Worm (Caenorhabditis elegans): Measurements from ENCODE around the gene T05H4.3.

The T05H4.3 gene

DNA sequence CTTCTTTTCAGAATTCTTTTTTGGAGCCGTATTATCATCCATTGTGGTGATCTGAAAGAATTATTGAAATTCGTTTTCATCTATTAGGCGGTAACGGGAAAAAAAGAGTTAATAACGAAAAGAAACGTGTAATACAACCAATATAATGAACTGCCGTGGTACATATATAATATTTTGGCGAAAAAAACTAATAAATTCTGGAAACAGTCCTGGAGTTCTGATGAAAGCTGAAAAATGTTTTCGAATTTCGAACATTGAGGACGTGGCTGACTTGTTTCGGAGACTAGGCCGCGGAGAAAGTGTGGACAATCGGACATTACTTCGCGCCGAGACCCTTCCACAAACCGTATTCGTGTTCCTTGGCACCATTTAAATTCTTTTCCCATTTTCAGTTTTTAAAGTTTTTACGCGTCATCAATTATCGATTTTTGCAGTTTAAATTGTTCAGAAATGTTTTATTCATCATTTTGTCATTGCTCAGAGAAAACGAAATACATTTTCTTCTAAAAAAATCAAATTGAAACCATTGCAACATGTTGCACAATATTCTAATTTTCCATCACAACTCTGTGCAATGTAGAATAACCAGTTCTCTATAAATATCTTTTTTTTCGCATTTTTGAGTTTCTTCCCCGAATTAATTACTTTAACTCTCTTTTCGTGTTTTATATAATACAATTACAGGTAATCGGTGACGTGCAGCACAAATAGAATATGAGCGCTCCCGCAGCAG is 8.5 kb upstream of the T05H4.3 start, which contains the start of the genes gad-1 and erfa-1:
Gene gad-1 (minus strand): TSS at position 51 of the 733 bp plus-strand sequence.
Gene erfa-1 (plus strand): TSS at position 683 of the 733 bp plus-strand sequence.
- TF ChIP-seq lsy-2 (tag; optimal IDR thresholded peaks at IDR 0.05) (peak; percentile 84), hlh-1 (tag; optimal IDR thresholded peaks at IDR 0.05) (peak; percentile 2), tbx-8 (GFP tag; optimal IDR thresholded peaks at IDR 0.05) (no peak), lin-13 (tag; optimal IDR thresholded peaks at IDR 0.05) (peak; percentile 9), zip-8 (tag; optimal IDR thresholded peaks at IDR 0.05) (no peak), nhr-28 (tag; optimal IDR thresholded peaks at IDR 0.05) (no peak), flh-1 (GFP tag; optimal IDR thresholded peaks at IDR 0.05) (no peak), pha-4 (tag; optimal IDR thresholded peaks at IDR 0.05) (peak; percentile 8), sptf-1 (tag; optimal IDR thresholded peaks at IDR 0.05) (no peak), M03D4.4 (tag; optimal IDR thresholded peaks at IDR 0.05) (no peak), mep-1 (tag; optimal IDR thresholded peaks at IDR 0.05) (peak; percentile 51), bed-3 (GFP tag; optimal IDR thresholded peaks at IDR 0.05) (no peak)

DNA sequence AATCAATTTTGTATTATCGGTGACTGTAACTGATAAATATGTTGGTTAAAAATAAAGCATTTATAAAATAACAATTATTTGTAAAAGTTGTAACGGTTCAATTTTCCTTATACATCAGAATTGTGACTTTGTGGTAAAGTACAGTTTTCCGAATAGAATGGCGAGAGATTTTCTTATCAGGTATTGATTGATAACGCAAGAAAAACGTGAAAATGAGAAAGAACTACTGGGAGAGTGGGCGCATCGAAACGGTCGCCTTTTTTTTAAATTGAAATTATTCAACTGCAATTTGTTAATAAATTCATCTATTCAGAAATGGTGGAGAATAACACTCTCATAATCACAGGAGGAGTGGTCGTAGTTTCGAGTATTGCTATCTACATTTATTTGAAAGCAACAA is 5.8 kb upstream of the T05H4.3 start, which contains the start of gene hpo-19:
Gene hpo-19 (plus strand): TSS at position 314 of the 400 bp plus-strand sequence.
- TF ChIP-seq unc-120 (tag; optimal IDR thresholded peaks at IDR 0.05; ENCODE audit: poor library complexity, severe bottlenecking): no peak
- TF ChIP-seq ceh-83 (GFP tag; optimal IDR thresholded peaks at IDR 0.05): no peak
- TF ChIP-seq ztf-11 (tag; optimal IDR thresholded peaks at IDR 0.05): no peak
- no peak for TF ChIP-seq lin-13 (tag; optimal IDR thresholded peaks at IDR 0.05)
- no peak for TF ChIP-seq ham-2 (GFP tag; optimal IDR thresholded peaks at IDR 0.05)
- no peak for TF ChIP-seq lsy-2 (tag; optimal IDR thresholded peaks at IDR 0.05)
- no peak for TF ChIP-seq drap-1 (GFP tag; optimal IDR thresholded peaks at IDR 0.05)
- no peak for TF ChIP-seq flh-1 (GFP tag; optimal IDR thresholded peaks at IDR 0.05)
- TF ChIP-seq unc-39 (tag; optimal IDR thresholded peaks at IDR 0.05): no peak
- no peak for TF ChIP-seq nhr-2 (tag; optimal IDR thresholded peaks at IDR 0.05)
- TF ChIP-seq ces-1 (GFP tag; optimal IDR thresholded peaks at IDR 0.05): no peak
- no peak for TF ChIP-seq bed-3 (GFP tag; optimal IDR thresholded peaks at IDR 0.05)
- TF ChIP-seq nhr-237 (tag; optimal IDR thresholded peaks at IDR 0.05): no peak
- no peak for TF ChIP-seq zip-8 (tag; optimal IDR thresholded peaks at IDR 0.05)
- no peak for TF ChIP-seq elt-1 (tag; optimal IDR thresholded peaks at IDR 0.05; ENCODE audit: borderline replicate concordance, insufficient read depth)
- no peak for TF ChIP-seq ceh-43 (GFP tag; optimal IDR thresholded peaks at IDR 0.05)

DNA sequence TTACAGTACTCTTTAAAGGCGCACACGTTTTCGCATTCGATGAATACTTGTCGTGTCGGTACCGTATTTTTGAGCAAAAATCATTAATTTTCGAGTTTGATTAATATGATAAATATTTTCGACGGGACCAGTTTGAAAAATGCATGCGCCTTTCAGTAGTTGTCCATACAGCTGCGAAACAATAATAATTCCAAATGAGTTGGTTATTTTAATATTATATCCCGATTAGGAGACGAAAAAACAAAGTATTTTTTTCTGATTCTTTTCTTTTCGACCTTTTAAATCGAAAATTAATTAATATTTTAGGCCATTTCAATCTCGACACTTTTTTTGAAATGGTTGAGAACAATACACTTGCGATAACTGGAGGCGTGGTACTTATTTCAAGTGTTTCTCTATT is 3.5 kb upstream of the T05H4.3 start, which contains the start of gene T05H4.4:
Gene T05H4.4 (plus strand): TSS at position 301 of the 400 bp plus-strand sequence.
- TF ChIP-seq tbx-8 (GFP tag; optimal IDR thresholded peaks at IDR 0.05) (no peak), elt-1 (tag; optimal IDR thresholded peaks at IDR 0.05; ENCODE audit: borderline replicate concordance, insufficient read depth) (no peak), sem-2 (GFP tag; optimal IDR thresholded peaks at IDR 0.05) (no peak), ceh-39 (tag; optimal IDR thresholded peaks at IDR 0.05) (no peak), mls-2 (tag; optimal IDR thresholded peaks at IDR 0.05) (no peak), unc-62 (GFP tag; optimal IDR thresholded peaks at IDR 0.05) (no peak), ham-2 (GFP tag; optimal IDR thresholded peaks at IDR 0.05) (no peak), pha-4 (tag; optimal IDR thresholded peaks at IDR 0.05) (no peak), ces-1 (GFP tag; optimal IDR thresholded peaks at IDR 0.05) (no peak), nhr-2 (tag; optimal IDR thresholded peaks at IDR 0.05) (no peak), blmp-1 (tag; optimal IDR thresholded peaks at IDR 0.05) (no peak), lin-32 (GFP tag; optimal IDR thresholded peaks at IDR 0.05) (no peak), M03D4.4 (tag; optimal IDR thresholded peaks at IDR 0.05) (no peak), elt-3 (tag; optimal IDR thresholded peaks at IDR 0.05) (no peak), mep-1 (tag; optimal IDR thresholded peaks at IDR 0.05) (no peak), flh-1 (GFP tag; optimal IDR thresholded peaks at IDR 0.05) (no peak), snpc-4 (tag; optimal IDR thresholded peaks at IDR 0.05) (no peak), nhr-28 (tag; optimal IDR thresholded peaks at IDR 0.05) (no peak), unc-120 (tag; optimal IDR thresholded peaks at IDR 0.05; ENCODE audit: poor library complexity, severe bottlenecking) (no peak), ceh-43 (GFP tag; optimal IDR thresholded peaks at IDR 0.05) (no peak)

DNA sequence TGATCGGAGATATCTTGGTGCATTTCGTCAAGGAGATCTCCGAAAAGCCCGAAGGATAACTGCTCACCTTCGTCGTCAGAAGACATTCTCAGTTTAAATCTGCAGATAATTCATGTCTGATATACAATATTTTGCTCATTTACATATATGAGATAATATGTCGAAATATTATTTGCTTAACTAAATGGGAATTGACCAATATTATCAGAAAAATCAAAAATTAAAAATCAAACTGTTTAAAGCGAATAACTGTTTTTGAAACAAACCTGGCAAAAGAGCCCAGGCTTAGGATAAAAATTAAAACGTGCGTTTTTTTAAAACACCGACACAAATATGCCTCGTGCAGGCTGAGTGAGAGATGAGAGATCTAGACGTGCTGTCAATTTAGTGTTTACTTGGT is 524 bp upstream of the T05H4.3 start, which contains the start of gene T05H4.15:
Gene T05H4.15 (minus strand): TSS at position 101 of the 400 bp plus-strand sequence.
- TF ChIP-seq cnd-1 (tag; optimal IDR thresholded peaks at IDR 0.05): no peak
- TF ChIP-seq bed-3 (GFP tag; optimal IDR thresholded peaks at IDR 0.05): no peak
- no peak for TF ChIP-seq unc-62 (GFP tag; optimal IDR thresholded peaks at IDR 0.05)
- no peak for TF ChIP-seq flh-1 (GFP tag; optimal IDR thresholded peaks at IDR 0.05)
- TF ChIP-seq mls-2 (tag; optimal IDR thresholded peaks at IDR 0.05): no peak
- TF ChIP-seq ces-1 (GFP tag; optimal IDR thresholded peaks at IDR 0.05): no peak
- no peak for TF ChIP-seq ceh-83 (GFP tag; optimal IDR thresholded peaks at IDR 0.05)
- TF ChIP-seq nhr-2 (tag; optimal IDR thresholded peaks at IDR 0.05): no peak
- no peak for TF ChIP-seq sem-2 (GFP tag; optimal IDR thresholded peaks at IDR 0.05)

All from whole organism, mixed stage, embryonic.